Comparison of ENCODE assay signal across 1 worm cellular context in the genomic region with DNA sequence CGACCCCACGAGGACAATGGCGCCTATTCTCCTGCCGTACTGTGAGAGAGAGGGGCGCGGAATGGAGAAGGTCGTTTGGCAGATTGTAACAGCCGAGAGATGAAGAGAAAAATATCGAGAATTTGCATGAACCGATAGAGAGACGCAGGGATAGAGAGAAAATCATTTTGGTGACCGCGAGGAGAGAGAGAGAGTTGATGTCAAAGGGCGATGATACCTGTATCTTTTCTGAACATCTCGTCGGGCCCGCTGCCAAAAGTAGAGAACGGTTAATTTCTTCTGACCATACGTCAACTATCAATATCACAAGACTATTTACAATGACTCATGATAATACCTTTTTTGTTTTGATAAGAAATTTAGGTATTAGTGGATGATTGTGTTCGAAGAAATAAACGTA.
A peak's percentile ranks its signal among the peaks of the same experiment; 100 is the strongest.
TF ChIP-seq lines count a peak whose summit lies in the region.

No protein-coding gene starts in this region.

TF ChIP-seq in whole organism, L1 larva, 84 proteins besides CTCF, POLR2A, EP300 and RAD21 (continued from another document):
- TF ChIP-seq ceh-63 (GFP tag; optimal IDR thresholded peaks at IDR 0.05; lab: Kevin White, UChicago): no peak
- no peak for TF ChIP-seq pqm-1 (tag; optimal IDR thresholded peaks at IDR 0.05; lab: Kevin White, UChicago)
- no peak for TF ChIP-seq ceh-88 (GFP tag; IDR thresholded peaks at IDR 0.05; lab: Robert Waterston, UW)
- TF ChIP-seq fkh-10 (GFP tag; optimal IDR thresholded peaks at IDR 0.05; lab: Kevin White, UChicago): no peak
- no peak for TF ChIP-seq lin-39 (tag; optimal IDR thresholded peaks at IDR 0.05; lab: Kevin White, UChicago)
- TF ChIP-seq swsn-7 (tag; optimal IDR thresholded peaks at IDR 0.05; lab: Kevin White, UChicago): peak; percentile 8
- no peak for TF ChIP-seq mef-2 (tag; optimal IDR thresholded peaks at IDR 0.05; lab: Kevin White, UChicago)
- TF ChIP-seq unc-62 (GFP tag; optimal IDR thresholded peaks at IDR 0.05; lab: Kevin White, UChicago): no peak
- TF ChIP-seq mep-1 (tag; optimal IDR thresholded peaks at IDR 0.05; lab: Kevin White, UChicago): peak; percentile 48
- TF ChIP-seq nhr-19 (GFP tag; conservative IDR thresholded peaks at IDR 0.05; lab: Robert Waterston, UW): peak; percentile 52
- TF ChIP-seq unc-130 (tag; optimal IDR thresholded peaks at IDR 0.05; lab: Kevin White, UChicago): no peak
- no peak for TF ChIP-seq unc-98 (GFP tag; IDR thresholded peaks at IDR 0.05; lab: Robert Waterston, UW)
- no peak for TF ChIP-seq unc-86 (tag; optimal IDR thresholded peaks at IDR 0.05; lab: Kevin White, UChicago)
- peak in 1 of 2 experiments; percentile 69 for TF ChIP-seq mdl-1 (tag; optimal IDR thresholded peaks at IDR 0.05; lab: Kevin White, UChicago)
- TF ChIP-seq Y116A8C.19 (tag; optimal IDR thresholded peaks at IDR 0.05; lab: Kevin White, UChicago; ENCODE audit: borderline replicate concordance): no peak
- peak; percentile 1 for TF ChIP-seq skn-1 (tag; optimal IDR thresholded peaks at IDR 0.05; lab: Kevin White, UChicago)
- no peak for TF ChIP-seq nhr-76 (tag; optimal IDR thresholded peaks at IDR 0.05; lab: Kevin White, UChicago)
- TF ChIP-seq nhr-20 (tag; optimal IDR thresholded peaks at IDR 0.05; lab: Kevin White, UChicago): peak; percentile 77
- no peak for TF ChIP-seq mab-9 (GFP tag; IDR thresholded peaks at IDR 0.05; lab: Robert Waterston, UW)
- no peak for TF ChIP-seq lir-3 (tag; optimal IDR thresholded peaks at IDR 0.05; lab: Kevin White, UChicago; ENCODE audit: poor library complexity)
- no peak for TF ChIP-seq isw-1 (GFP tag; IDR thresholded peaks at IDR 0.05; lab: Robert Waterston, UW)
- TF ChIP-seq C04F5.9 (tag; optimal IDR thresholded peaks at IDR 0.05; lab: Kevin White, UChicago): no peak
- no peak for TF ChIP-seq C34B4.2 (tag; optimal IDR thresholded peaks at IDR 0.05; lab: Kevin White, UChicago)
- TF ChIP-seq efl-1 (optimal IDR thresholded peaks at IDR 0.05; lab: Kevin White, UChicago): peak; percentile 34 to 35
- peak in 1 of 2 experiments; percentile 89 for TF ChIP-seq efl-1 (GFP tag; optimal IDR thresholded peaks at IDR 0.05 in 1 of 2; lab: Kevin White, UChicago)
- no peak for TF ChIP-seq hlh-4 (tag; optimal IDR thresholded peaks at IDR 0.05; lab: Kevin White, UChicago)
- no peak for TF ChIP-seq F16B12.6 (tag; optimal IDR thresholded peaks at IDR 0.05; lab: Kevin White, UChicago)
- TF ChIP-seq pag-3 (tag; optimal IDR thresholded peaks at IDR 0.05; lab: Kevin White, UChicago; ENCODE audit: borderline replicate concordance, insufficient read depth): no peak
- TF ChIP-seq aha-1 (tag; optimal IDR thresholded peaks at IDR 0.05; lab: Kevin White, UChicago): no peak
- TF ChIP-seq jun-1 (tag; optimal IDR thresholded peaks at IDR 0.05; lab: Kevin White, UChicago): no peak
- TF ChIP-seq sptf-1 (tag; optimal IDR thresholded peaks at IDR 0.05; lab: Kevin White, UChicago): no peak
- TF ChIP-seq ceh-8 (GFP tag; optimal IDR thresholded peaks at IDR 0.05; lab: Kevin White, UChicago): no peak
- peak; percentile 48 for TF ChIP-seq nhr-47 (tag; optimal IDR thresholded peaks at IDR 0.05; lab: Kevin White, UChicago)
- no peak for TF ChIP-seq irx-1 (tag; optimal IDR thresholded peaks at IDR 0.05; lab: Kevin White, UChicago)
- no peak for TF ChIP-seq pax-3 (tag; optimal IDR thresholded peaks at IDR 0.05; lab: Kevin White, UChicago)
- peak; percentile 14 for TF ChIP-seq xbp-1 (tag; optimal IDR thresholded peaks at IDR 0.05; lab: Kevin White, UChicago)
- no peak for TF ChIP-seq fkh-8 (tag; optimal IDR thresholded peaks at IDR 0.05; lab: Kevin White, UChicago)
- TF ChIP-seq nhr-12 (tag; optimal IDR thresholded peaks at IDR 0.05; lab: Kevin White, UChicago): no peak
- TF ChIP-seq hlh-17 (GFP tag; optimal IDR thresholded peaks at IDR 0.05; lab: Kevin White, UChicago; ENCODE audit: borderline replicate concordance): no peak
- TF ChIP-seq ama-1 (optimal IDR thresholded peaks at IDR 0.05; lab: Kevin White, UChicago): no peak
